Worm (Caenorhabditis elegans): ENCODE data around the gene F35H8.12.

- TF ChIP-seq nhr-11 (tag; optimal IDR thresholded peaks at IDR 0.05) (no peak), ztf-11 (tag; optimal IDR thresholded peaks at IDR 0.05) (no peak), tbx-2 (tag; optimal IDR thresholded peaks at IDR 0.05) (no peak), ama-1 (optimal IDR thresholded peaks at IDR 0.05) (no peak), nhr-25 (tag; optimal IDR thresholded peaks at IDR 0.05) (no peak), unc-62 (GFP tag; optimal IDR thresholded peaks at IDR 0.05) (no peak), elt-2 (tag; optimal IDR thresholded peaks at IDR 0.05) (no peak), nhr-28 (tag; optimal IDR thresholded peaks at IDR 0.05) (no peak)
These were observed 44.8 kb downstream of the F35H8.12 start, which contains the start of gene E02H1.6 for ce11 chrII:9596401-9596800.
